Worm (Caenorhabditis elegans): ENCODE data around the gene str-232.

DNA sequence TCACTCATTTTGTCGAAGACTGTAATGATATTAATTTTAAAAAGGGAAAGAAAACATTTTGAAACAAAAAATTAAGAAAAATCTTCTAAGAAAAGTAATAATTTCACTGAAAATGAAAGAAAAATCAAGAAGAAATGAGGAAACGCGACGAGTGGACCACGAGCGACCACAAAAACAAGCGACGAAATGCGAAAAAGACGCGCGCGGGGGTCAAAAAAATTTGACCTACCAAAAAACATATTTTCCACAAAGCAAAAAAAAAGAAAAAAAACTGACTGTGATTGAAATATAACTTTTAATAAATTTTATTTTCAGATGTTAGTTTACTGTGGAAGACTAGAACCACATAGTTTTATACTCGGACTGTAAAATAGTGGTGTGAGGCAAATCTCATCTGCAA, 43.3 kb upstream of the str-232 start, which contains the start of gene F14H3.6:
- TF ChIP-seq aly-1 (tag; optimal IDR thresholded peaks at IDR 0.05) (no peak), ets-7 (tag; optimal IDR thresholded peaks at IDR 0.05) (no peak), ama-1 (optimal IDR thresholded peaks at IDR 0.05) (no peak), sea-1 (GFP tag; conservative IDR thresholded peaks at IDR 0.05) (no peak)
